Fruit fly (Drosophila melanogaster) ovary, adult (tissue): ENCODE data around the gene CG9586.

Experiments used
- CG17801 ChIP-seq: fragments of 200-800 bp; optimal IDR thresholded peaks from 2 replicates; lab custom pipeline; 2019; ENCODE audit warnings: missing biosample characterization, mild to moderate bottlenecking, missing genetic modification characterization, moderate library complexity; ENCODE audit not compliant: partially characterized antibody

Gene CG9586

dm6 chr2L:9148133-9148532 lies 18.2 kb downstream of the CG9586 start:
- no peak for TF ChIP-seq CG17801 (GFP tag; lab: Kevin White, UChicago)

- TF ChIP-seq CG17801 (GFP tag; lab: Kevin White, UChicago): no peak
Measured at dm6 chr2L:9146270-9146975, 19.9 kb downstream of the CG9586 start.

dm6 chr2L:9145761-9146160 lies 20.6 kb downstream of the CG9586 start:
- no peak for TF ChIP-seq CG17801 (GFP tag; lab: Kevin White, UChicago)

- TF ChIP-seq CG17801 (GFP tag; lab: Kevin White, UChicago): no peak
Measured at dm6 chr2L:9140945-9141440, 25.3 kb downstream of the CG9586 start.

dm6 chr2L:9136712-9137111 lies 29.6 kb downstream of the CG9586 start:
- TF ChIP-seq CG17801 (GFP tag; lab: Kevin White, UChicago): no peak

dm6 chr2L:9134940-9135339 lies 31.4 kb downstream of the CG9586 start:
- no peak for TF ChIP-seq CG17801 (GFP tag; lab: Kevin White, UChicago)

dm6 chr2L:9134209-9134608 lies 32.1 kb downstream of the CG9586 start:
- TF ChIP-seq CG17801 (GFP tag; lab: Kevin White, UChicago): no peak

dm6 chr2L:9133169-9133568 lies 33.1 kb downstream of the CG9586 start:
- no peak for TF ChIP-seq CG17801 (GFP tag; lab: Kevin White, UChicago)

dm6 chr2L:9130934-9131333 lies 35.4 kb downstream of the CG9586 start:
- no peak for TF ChIP-seq CG17801 (GFP tag; lab: Kevin White, UChicago)

- TF ChIP-seq CG17801 (GFP tag; lab: Kevin White, UChicago): no peak
Measured at dm6 chr2L:9127072-9127646, 39.2 kb downstream of the CG9586 start.

dm6 chr2L:9125418-9125928 lies 40.8 kb downstream of the CG9586 start, which contains the start of gene CG32982:
Gene CG32982 (plus strand): TSS chr2L:9125737.
- TF ChIP-seq CG17801 (GFP tag; lab: Kevin White, UChicago): peak; percentile 8

dm6 chr2L:9124448-9124847 lies 41.9 kb downstream of the CG9586 start:
- no peak for TF ChIP-seq CG17801 (GFP tag; lab: Kevin White, UChicago)

- no peak for TF ChIP-seq CG17801 (GFP tag; lab: Kevin White, UChicago)
Measured at dm6 chr2L:9123707-9124106, 42.6 kb downstream of the CG9586 start.

dm6 chr2L:9122371-9122770 lies 43.9 kb downstream of the CG9586 start:
- TF ChIP-seq CG17801 (GFP tag; lab: Kevin White, UChicago): no peak

- TF ChIP-seq CG17801 (GFP tag; lab: Kevin White, UChicago): no peak
Measured at dm6 chr2L:9120475-9121309, 45.6 kb downstream of the CG9586 start.
